Worm (Caenorhabditis elegans): Measurements from ENCODE around the gene acl-4.

DNA sequence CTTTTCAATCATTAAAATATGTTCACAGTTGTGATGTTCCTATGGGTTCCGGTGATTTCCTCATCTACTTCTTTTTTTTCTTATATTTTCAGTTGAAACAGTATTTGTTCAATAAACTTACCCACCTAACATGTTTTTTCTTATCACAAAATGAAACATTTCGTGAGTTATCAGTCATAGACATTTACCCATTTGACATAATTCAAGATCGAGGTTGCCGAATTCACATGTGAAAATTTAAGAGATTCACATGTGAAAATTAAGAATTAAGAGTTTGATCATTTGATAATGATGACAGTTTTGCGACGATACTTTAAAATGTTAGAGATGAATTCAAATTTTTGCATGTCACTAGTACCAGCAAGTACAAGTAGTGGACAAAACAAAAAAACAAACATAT, 37.2 kb upstream of the acl-4 start:
- TF ChIP-seq him-1 (tag; optimal IDR thresholded peaks at IDR 0.05) (no peak), W03F9.2 (tag; optimal IDR thresholded peaks at IDR 0.05) (no peak), dao-5 (tag; optimal IDR thresholded peaks at IDR 0.05) (no peak)
